Worm (Caenorhabditis elegans) whole organism, young adult: Measurements from ENCODE around the gene vps-41.

ENCODE experiments used
- B0261.1 ChIP-seq: sonication (generic microtip); optimal IDR thresholded peaks from 2 replicates; lab custom pipeline; 2016; ENCODE audit warnings: mild to moderate bottlenecking, missing genetic modification characterization, moderate library complexity, missing compliant biosample characterization
- C06A6.2 ChIP-seq: fragments of 200-800 bp; sonication (Bioruptor generic); conservative IDR thresholded peaks from 2 replicates; pipeline ENCODE4 v1.3.6; 2022; ENCODE audit warnings: missing genetic modification characterization, missing compliant biosample characterization
- C17E4.6 ChIP-seq: fragments of 200-800 bp; sonication (Bioruptor generic); IDR thresholded peaks from 2 replicates; pipeline ENCODE4 v1.3.6; 2022; ENCODE audit warnings: missing genetic modification reagents, missing genetic modification characterization, missing compliant biosample characterization
- F22D6.2 ChIP-seq: sonication (generic microtip); optimal IDR thresholded peaks from 2 replicates; lab custom pipeline; 2016; ENCODE audit warnings: mild to moderate bottlenecking, missing genetic modification characterization, missing compliant biosample characterization
- F49E8.2 ChIP-seq: sonication (generic microtip); optimal IDR thresholded peaks from 3 replicates; lab custom pipeline; 2017; ENCODE audit warnings: missing genetic modification characterization, mild to moderate bottlenecking, missing compliant biosample characterization, antibody characterized with exemption, moderate library complexity; ENCODE audit not compliant: insufficient read depth
- Y79H2A.3 ChIP-seq: fragments of 200-800 bp; sonication (Bioruptor generic); conservative IDR thresholded peaks from 2 replicates; pipeline ENCODE4 v1.3.6; 2022; ENCODE audit warnings: missing genetic modification reagents, missing genetic modification characterization, missing compliant biosample characterization
- ama-1 ChIP-seq, 3 experiments: fragments of 150-350 bp in 1 of 3; sonication (generic microtip) in 2 of 3; optimal IDR thresholded peaks; 2 replicates each; lab custom pipeline; 2014 to 2018; ENCODE audit warnings: missing biosample characterization in 2 of 3, missing genetic modification characterization in 2 of 3, missing genetic modification reagents in 2 of 3
- attf-5 ChIP-seq: fragments of 200-800 bp; sonication (Bioruptor generic); optimal IDR thresholded peaks from 2 replicates; lab custom pipeline; 2018; ENCODE audit warnings: mild to moderate bottlenecking, missing genetic modification characterization, missing compliant biosample characterization
- ceh-100 ChIP-seq: fragments of 200-800 bp; sonication (Bioruptor generic); IDR thresholded peaks from 2 replicates; pipeline ENCODE4 v1.3.6; 2022; ENCODE audit warnings: missing genetic modification reagents, missing genetic modification characterization, missing compliant biosample characterization
- ceh-27 ChIP-seq: fragments of 200-800 bp; sonication (Bioruptor generic); optimal IDR thresholded peaks from 2 replicates; lab custom pipeline; 2018; ENCODE audit warnings: mild to moderate bottlenecking, missing genetic modification characterization, moderate library complexity, missing compliant biosample characterization
- dox-1 ChIP-seq: fragments of 200-800 bp; sonication (Bioruptor generic); IDR thresholded peaks from 2 replicates; pipeline ENCODE4 v1.3.6; 2022; ENCODE audit warnings: missing genetic modification reagents, missing genetic modification characterization, missing compliant biosample characterization
- efl-1 ChIP-seq: fragments of 150-350 bp; optimal IDR thresholded peaks from 2 replicates; lab custom pipeline; 2014; ENCODE audit warnings: missing biosample characterization, missing genetic modification reagents, missing genetic modification characterization
- egl-44 ChIP-seq: fragments of 200-800 bp; sonication (Bioruptor generic); IDR thresholded peaks from 2 replicates; pipeline ENCODE4 v1.3.6; 2022; ENCODE audit warnings: missing genetic modification reagents, missing genetic modification characterization, missing compliant biosample characterization
- ets-4 ChIP-seq: fragments of 200-800 bp; sonication (Bioruptor generic); optimal IDR thresholded peaks from 2 replicates; lab custom pipeline; 2018; ENCODE audit warnings: mild to moderate bottlenecking, missing genetic modification characterization, missing compliant biosample characterization
- hmg-20 ChIP-seq: fragments of 200-800 bp; sonication (Bioruptor generic); IDR thresholded peaks from 2 replicates; pipeline ENCODE4 v1.3.6; 2022; ENCODE audit warnings: missing genetic modification reagents, missing genetic modification characterization, missing compliant biosample characterization
- hrde-1 ChIP-seq: sonication (generic microtip); optimal IDR thresholded peaks from 2 replicates; lab custom pipeline; 2016; ENCODE audit warnings: missing genetic modification characterization, mild to moderate bottlenecking, missing compliant biosample characterization, moderate library complexity, missing genotype, missing genetic modification reagents, borderline replicate concordance
- let-607 ChIP-seq, 2 experiments: fragments of 200-800 bp in 1 of 2; sonication (Bioruptor generic) in 1 of 2; sonication (generic microtip) in 1 of 2; optimal IDR thresholded peaks; 2 replicates each; lab custom pipeline; 2016 to 2018; ENCODE audit warnings: mild to moderate bottlenecking in 2 of 2, missing compliant biosample characterization in 2 of 2, missing genetic modification characterization in 2 of 2, moderate library complexity in 2 of 2, missing genotype in 1 of 2
- lin-26 ChIP-seq: fragments of 200-800 bp; sonication (Bioruptor generic); IDR thresholded peaks from 2 replicates; pipeline ENCODE4 v1.3.6; 2022; ENCODE audit warnings: missing genetic modification reagents, missing genetic modification characterization, missing compliant biosample characterization
- lin-40 ChIP-seq: sonication (generic microtip); optimal IDR thresholded peaks from 2 replicates; lab custom pipeline; 2016; ENCODE audit warnings: missing genetic modification characterization, mild to moderate bottlenecking, missing compliant biosample characterization, missing genotype, missing genetic modification reagents
- mel-28 ChIP-seq: sonication (generic microtip); optimal IDR thresholded peaks from 2 replicates; lab custom pipeline; 2016; ENCODE audit warnings: borderline replicate concordance, mild to moderate bottlenecking, missing genetic modification characterization, missing compliant biosample characterization
- mes-4 ChIP-seq: sonication (generic microtip); optimal IDR thresholded peaks from 2 replicates; lab custom pipeline; 2016; ENCODE audit warnings: missing genotype, missing genetic modification characterization, missing compliant biosample characterization
- nfya-2 ChIP-seq: fragments of 200-800 bp; sonication (Bioruptor generic); IDR thresholded peaks from 2 replicates; pipeline ENCODE4 v1.3.6; 2022; ENCODE audit warnings: missing genetic modification reagents, missing genetic modification characterization, missing compliant biosample characterization
- nfyb-1 ChIP-seq: fragments of 200-800 bp; sonication (Bioruptor generic); IDR thresholded peaks from 2 replicates; pipeline ENCODE4 v1.3.6; 2022; ENCODE audit warnings: missing genetic modification reagents, missing genetic modification characterization, missing compliant biosample characterization
- nhr-120 ChIP-seq: fragments of 200-800 bp; sonication (Bioruptor generic); IDR thresholded peaks from 2 replicates; pipeline ENCODE4 v1.3.6; 2022; ENCODE audit warnings: missing genetic modification characterization, missing compliant biosample characterization
- nhr-80 ChIP-seq: sonication (generic microtip); optimal IDR thresholded peaks from 2 replicates; lab custom pipeline; 2016; ENCODE audit warnings: missing genetic modification characterization, missing compliant biosample characterization
- pbrm-1 ChIP-seq: fragments of 200-800 bp; sonication (Bioruptor generic); IDR thresholded peaks from 2 replicates; pipeline ENCODE4 v1.3.6; 2022; ENCODE audit warnings: missing genetic modification reagents, missing genetic modification characterization, missing compliant biosample characterization
- rpc-1 ChIP-seq, 2 experiments: fragments of 150-350 bp in 1 of 2; sonication (generic microtip) in 1 of 2; optimal IDR thresholded peaks; 2 replicates each; lab custom pipeline; 2014 to 2018; ENCODE audit warnings: missing biosample characterization in 1 of 2, missing genetic modification characterization in 1 of 2, missing genetic modification reagents in 1 of 2, missing genotype in 1 of 2
- snpc-1.3 ChIP-seq: sonication (generic microtip); optimal IDR thresholded peaks from 2 replicates; lab custom pipeline; 2017; ENCODE audit warnings: missing genetic modification characterization, mild to moderate bottlenecking, missing compliant biosample characterization, antibody characterized with exemption, moderate library complexity, missing genotype, missing genetic modification reagents; ENCODE audit not compliant: insufficient read depth
- tbp1 ChIP-seq: fragments of 200-800 bp; sonication (Bioruptor generic); optimal IDR thresholded peaks from 2 replicates; lab custom pipeline; 2018; ENCODE audit warnings: mild to moderate bottlenecking, missing genetic modification characterization, missing compliant biosample characterization
- tlf-1 ChIP-seq: fragments of 200-800 bp; sonication (Bioruptor generic); optimal IDR thresholded peaks from 2 replicates; lab custom pipeline; 2018; ENCODE audit warnings: mild to moderate bottlenecking, missing genetic modification characterization, missing compliant biosample characterization
- zfh-2 ChIP-seq: fragments of 200-800 bp; sonication (Bioruptor generic); conservative IDR thresholded peaks from 2 replicates; pipeline ENCODE4 v1.3.6; 2022; ENCODE audit warnings: missing genetic modification reagents, missing genetic modification characterization, missing compliant biosample characterization
- ztf-25 ChIP-seq: fragments of 200-800 bp; sonication (Bioruptor generic); IDR thresholded peaks from 2 replicates; pipeline ENCODE4 v1.3.6; 2022; ENCODE audit warnings: missing genetic modification reagents, missing genetic modification characterization, missing compliant biosample characterization

The vps-41 gene

ce11 chrX:5244041-5244440, 39.6 kb upstream of the vps-41 start, which contains the start of gene Y34B4A.7 (continued):
- no peak for TF ChIP-seq F49E8.2 (tag; lab: Kevin White, UChicago)
- TF ChIP-seq egl-44 (GFP tag; lab: Robert Waterston, UW): no peak
- TF ChIP-seq Y79H2A.3 (GFP tag; lab: Robert Waterston, UW): no peak
- TF ChIP-seq hmg-20 (GFP tag; lab: Robert Waterston, UW): no peak
- no peak for TF ChIP-seq C06A6.2 (GFP tag; lab: Robert Waterston, UW)
- TF ChIP-seq lin-26 (GFP tag; lab: Robert Waterston, UW): no peak
- peak; percentile 47 for TF ChIP-seq lin-40 (tag; lab: Kevin White, UChicago)
- 0 out of 2 replicates have a peak, but pooled peaks have one; percentile 39 for TF ChIP-seq nfyb-1 (GFP tag; lab: Robert Waterston, UW)
- no peak for TF ChIP-seq ceh-100
- TF ChIP-seq mes-4 (tag; lab: Kevin White, UChicago): no peak
- TF ChIP-seq zfh-2 (GFP tag; lab: Robert Waterston, UW): peak; percentile 71

ce11 chrX:5248754-5249153, 34.9 kb upstream of the vps-41 start:
- no peak for TF ChIP-seq tlf-1 (GFP tag; lab: Kevin White, UChicago)
- TF ChIP-seq F22D6.2 (tag; lab: Kevin White, UChicago): no peak
- no peak for TF ChIP-seq nhr-120 (GFP tag; lab: Robert Waterston, UW)
- TF ChIP-seq ztf-25 (GFP tag; lab: Robert Waterston, UW): no peak
- TF ChIP-seq snpc-1.3 (tag; lab: Kevin White, UChicago): no peak
- no peak for TF ChIP-seq pbrm-1 (GFP tag; lab: Robert Waterston, UW)
- no peak for TF ChIP-seq nhr-80 (tag; lab: Kevin White, UChicago)

DNA sequence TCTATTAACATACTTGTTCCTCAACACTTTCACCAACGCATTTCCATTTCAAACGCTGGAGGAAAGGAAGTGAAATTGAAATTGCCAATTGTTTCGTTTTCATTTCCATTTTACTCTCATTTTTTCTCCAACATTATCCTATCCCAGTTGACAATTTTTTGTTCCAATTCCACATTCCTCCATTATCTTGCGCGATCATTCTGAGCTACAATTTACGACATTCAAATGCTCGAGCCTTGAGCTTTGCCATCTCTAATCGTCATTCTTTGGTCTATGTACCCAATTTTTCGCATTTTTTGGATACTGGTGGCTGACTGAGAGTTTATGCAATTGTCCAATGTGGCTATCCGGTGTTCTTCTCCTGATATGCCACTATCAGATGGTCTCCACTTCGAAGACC, 34.0 kb upstream of the vps-41 start, which contains the start of gene Y34B4A.10:
Gene Y34B4A.10 (plus strand): TSS at position 301 of the 400 bp plus-strand sequence.
- TF ChIP-seq ceh-27 (no peak), efl-1 (GFP tag; lab: Kevin White, UChicago) (no peak), ama-1 (optimal IDR thresholded peaks at IDR 0.05; lab: Kevin White, UChicago) (no peak), ama-1 (GFP tag; optimal IDR thresholded peaks at IDR 0.05; lab: Kevin White, UChicago) (no peak), snpc-1.3 (tag; lab: Kevin White, UChicago) (no peak), nfya-2 (no peak), B0261.1 (no peak)

DNA sequence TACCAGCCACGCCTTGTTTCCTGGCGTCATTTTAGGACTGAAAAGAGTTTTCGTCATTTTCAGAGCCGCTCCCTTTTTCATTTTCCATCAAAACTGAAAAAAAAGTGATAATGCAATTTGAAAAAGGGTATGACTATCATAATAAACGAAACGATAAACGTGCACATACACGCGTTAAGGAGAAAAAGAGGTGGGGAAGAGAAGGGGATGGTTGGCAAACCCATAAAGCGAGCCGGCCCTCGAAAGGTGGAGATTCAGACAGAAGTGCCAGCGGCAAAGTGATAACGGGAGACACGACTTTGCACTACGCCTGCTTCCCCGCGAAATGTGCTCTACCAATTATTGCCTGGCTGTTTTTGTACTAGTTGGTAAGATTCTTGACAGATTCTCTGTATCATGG, 30.8 kb upstream of the vps-41 start, which contains the start of gene nspg-14:
Gene nspg-14 (plus strand): TSS at position 250 of the 400 bp plus-strand sequence.
- TF ChIP-seq zfh-2 (GFP tag; lab: Robert Waterston, UW): no peak
- peak in 1 of 2 experiments; percentile 7 for TF ChIP-seq let-607 (tag; optimal IDR thresholded peaks at IDR 0.05; lab: Kevin White, UChicago)
- 0 out of 2 replicates have a peak, but pooled peaks have one; percentile 51 for TF ChIP-seq nfyb-1 (GFP tag; lab: Robert Waterston, UW)
- no peak for TF ChIP-seq rpc-1 (optimal IDR thresholded peaks at IDR 0.05; lab: Kevin White, UChicago)
- TF ChIP-seq rpc-1 (tag; optimal IDR thresholded peaks at IDR 0.05; lab: Kevin White, UChicago): no peak
- no peak for TF ChIP-seq hrde-1 (tag; lab: Kevin White, UChicago)
- no peak for TF ChIP-seq efl-1 (GFP tag; lab: Kevin White, UChicago)
- TF ChIP-seq tlf-1 (GFP tag; lab: Kevin White, UChicago): no peak
- peak; percentile 89 for TF ChIP-seq nhr-80 (tag; lab: Kevin White, UChicago)
- TF ChIP-seq C17E4.6 (GFP tag; lab: Robert Waterston, UW): no peak
- no peak for TF ChIP-seq attf-5 (GFP tag; lab: Kevin White, UChicago)
- TF ChIP-seq mel-28 (tag; lab: Kevin White, UChicago): no peak
- peak; percentile 8 for TF ChIP-seq ets-4 (GFP tag; lab: Kevin White, UChicago)
- peak; percentile 66 for TF ChIP-seq dox-1 (GFP tag; lab: Robert Waterston, UW)
- peak; percentile 6 for TF ChIP-seq tbp1 (GFP tag; lab: Kevin White, UChicago)
